Fruit fly (Drosophila melanogaster) whole organism, prepupa: ENCODE results near the gene CG18599.

Experiments used
- CG8632 ChIP-seq: fragments of 200-800 bp; sonication (Bioruptor generic); optimal IDR thresholded peaks from 3 replicates; lab custom pipeline; 2016; ENCODE audit warnings: missing biosample characterization, missing genetic modification characterization
- Sox102F ChIP-seq: fragments of 200-800 bp; sonication (Bioruptor generic); optimal IDR thresholded peaks from 2 replicates; lab custom pipeline; 2016; ENCODE audit warnings: missing biosample characterization, mild to moderate bottlenecking, missing genetic modification characterization

DNA sequence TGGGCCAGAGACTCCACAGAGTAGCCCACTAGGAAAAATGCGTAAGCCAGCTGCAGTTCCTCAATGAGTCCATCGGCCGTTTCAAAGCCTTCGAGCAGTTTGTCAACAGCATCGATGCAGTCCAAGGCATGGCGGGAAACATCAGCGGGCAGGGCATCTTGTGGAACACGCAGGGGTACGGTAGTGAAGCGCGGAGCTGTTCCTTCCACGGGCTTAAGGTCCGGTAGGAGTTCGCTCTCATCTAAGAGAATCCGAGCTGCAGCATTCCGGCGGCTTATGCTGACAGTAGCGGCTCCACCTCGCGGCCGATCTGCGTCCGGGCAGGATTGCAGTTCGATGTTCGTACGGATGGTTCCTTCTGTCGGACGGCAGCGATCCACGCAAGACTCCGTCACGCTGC is 15.7 kb upstream of the CG18599 start:
- TF ChIP-seq Sox102F (GFP tag; lab: Kevin White, UChicago) (no peak), CG8632 (no peak)
